Worm (Caenorhabditis elegans): ENCODE measurements around the gene sdz-27.

- TF ChIP-seq rec-8 (tag; optimal IDR thresholded peaks at IDR 0.05) (no peak), hlh-12 (tag; optimal IDR thresholded peaks at IDR 0.05) (no peak), ets-4 (GFP tag; optimal IDR thresholded peaks at IDR 0.05) (no peak), hsf-1 (GFP tag; IDR thresholded peaks at IDR 0.05) (no peak), lin-40 (tag; optimal IDR thresholded peaks at IDR 0.05) (no peak), efl-1 (GFP tag; optimal IDR thresholded peaks at IDR 0.05) (no peak), egl-18 (GFP tag; IDR thresholded peaks at IDR 0.05) (no peak), sptf-2 (GFP tag; optimal IDR thresholded peaks at IDR 0.05) (no peak), F49E8.2 (tag; optimal IDR thresholded peaks at IDR 0.05; ENCODE audit: insufficient read depth) (no peak), Y67H2A.10 (GFP tag; conservative IDR thresholded peaks at IDR 0.05) (no peak), nhr-27 (tag; optimal IDR thresholded peaks at IDR 0.05) (no peak), nhr-90 (tag; optimal IDR thresholded peaks at IDR 0.05) (no peak), athp-1 (tag; optimal IDR thresholded peaks at IDR 0.05) (no peak)
Observed at ce11 chrIV:11146492-11146891, 40.3 kb upstream of the sdz-27 start.
